Worm (Caenorhabditis elegans) whole organism, L4/young adult: Measurements from ENCODE around the gene C07C7.1.

Source experiments
- W03F9.2 ChIP-seq: fragments of 150-350 bp; optimal IDR thresholded peaks from 2 replicates; lab custom pipeline; 2014; ENCODE audit warnings: missing biosample characterization, missing genetic modification characterization
- dao-5 ChIP-seq: sonication (generic microtip); optimal IDR thresholded peaks from 2 replicates; lab custom pipeline; 2016; ENCODE audit warnings: missing genotype, missing genetic modification characterization, moderate library complexity, missing compliant biosample characterization
- him-1 ChIP-seq: sonication (generic microtip); optimal IDR thresholded peaks from 2 replicates; lab custom pipeline; 2016; ENCODE audit warnings: missing genotype, missing genetic modification reagents, missing genetic modification characterization, missing compliant biosample characterization

Gene C07C7.1

DNA sequence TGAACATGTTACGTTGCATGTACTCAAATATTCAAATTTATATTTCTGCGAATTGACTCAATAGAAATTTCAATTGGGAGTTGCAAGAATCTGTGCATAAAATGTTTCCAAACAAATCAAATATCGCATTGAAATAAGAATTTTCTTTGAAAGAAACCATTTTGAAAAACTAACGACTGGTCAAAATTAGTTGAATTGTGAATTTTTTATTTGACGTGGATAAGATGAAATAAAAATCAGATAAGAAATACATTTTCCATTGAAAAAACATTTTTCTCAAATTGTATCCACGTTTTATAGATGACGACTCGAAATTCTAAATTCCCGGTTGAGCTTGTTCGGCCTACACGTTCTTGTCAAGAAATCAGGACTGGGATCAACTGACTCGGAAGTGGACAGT, 40.2 kb downstream of the C07C7.1 start, which contains the start of gene C46C2.3:
Gene C46C2.3 (plus strand): TSS at position 301 of the 400 bp plus-strand sequence.
- TF ChIP-seq dao-5 (no peak), him-1 (no peak), W03F9.2 (tag; lab: Kevin White, UChicago) (no peak)

DNA sequence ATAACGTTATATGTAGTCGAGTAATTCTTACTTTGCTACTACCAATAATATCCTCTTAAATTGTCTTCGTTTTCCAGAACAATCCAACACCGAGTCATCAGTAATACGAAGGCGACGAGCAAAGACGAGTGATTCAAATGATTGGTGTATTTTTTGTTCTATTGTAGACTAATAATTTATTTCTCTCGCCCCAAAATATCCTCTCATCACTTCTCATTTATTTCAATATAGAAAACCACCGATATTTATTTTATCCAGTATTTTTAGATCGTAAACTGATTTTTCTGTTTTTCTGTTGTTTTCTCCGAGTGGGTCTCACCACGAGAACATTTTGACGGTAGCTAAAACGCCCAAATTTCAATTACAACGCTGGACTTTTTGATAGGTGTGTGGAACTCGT, 43.0 kb downstream of the C07C7.1 start:
- TF ChIP-seq dao-5 (no peak), W03F9.2 (tag; lab: Kevin White, UChicago) (no peak), him-1 (no peak)

DNA sequence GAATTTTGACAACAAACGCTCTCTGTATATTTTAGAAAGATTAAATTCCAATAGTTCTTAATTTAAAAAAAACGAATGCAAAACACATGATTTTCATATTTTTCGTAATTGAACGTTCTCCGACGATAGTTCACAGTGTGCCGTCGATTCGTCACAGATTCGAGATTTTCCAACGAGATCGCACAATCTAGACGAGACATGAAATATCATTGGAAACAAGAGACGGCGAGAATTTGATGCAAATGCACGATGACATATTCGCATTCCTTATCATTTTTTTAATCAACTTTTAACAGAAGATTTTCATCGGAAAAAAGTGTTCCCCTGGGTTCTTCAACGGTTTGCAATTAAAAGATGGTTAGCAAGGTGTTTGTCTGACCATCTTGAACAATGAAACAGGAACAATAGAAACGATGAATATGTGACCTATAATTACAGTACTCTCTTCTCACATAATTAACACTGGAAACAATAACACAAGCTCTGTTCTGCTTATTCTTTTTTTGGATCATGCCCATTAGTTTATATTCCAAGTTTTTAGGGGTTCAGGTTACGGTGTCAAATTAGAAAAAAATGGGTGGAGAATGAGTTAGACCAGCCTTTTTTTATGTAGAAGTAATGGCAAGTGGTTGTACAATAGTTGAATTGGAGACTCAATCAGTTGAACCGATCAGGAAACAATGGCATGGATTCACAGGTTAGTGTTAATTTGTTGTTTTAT, 47.9 kb downstream of the C07C7.1 start, which contains the start of gene Y11D7A.3:
Gene Y11D7A.3 (plus strand): TSS at position 671 of the 721 bp plus-strand sequence.
- TF ChIP-seq him-1: no peak
- no peak for TF ChIP-seq dao-5
- no peak for TF ChIP-seq W03F9.2 (tag; lab: Kevin White, UChicago)
